Worm (Caenorhabditis elegans) whole organism, L1 larva: ENCODE data around the gene F22E5.21.
"Not testable (repeated sequence)": the region's sequence is repeated elsewhere in the genome, so short reads cannot be mapped to it uniquely, and the experiment has no call there.

Source experiments
- C04F5.9 ChIP-seq: sonication (generic microtip); optimal IDR thresholded peaks from 2 replicates; lab custom pipeline; 2016; ENCODE audit warnings: missing genetic modification characterization, missing compliant biosample characterization
- C16A3.4 ChIP-seq: fragments of 150-350 bp; optimal IDR thresholded peaks from 2 replicates; lab custom pipeline; 2014; ENCODE audit warnings: missing biosample characterization, missing genetic modification characterization
- Y116A8C.19 ChIP-seq: sonication (generic microtip); optimal IDR thresholded peaks from 2 replicates; lab custom pipeline; 2016; ENCODE audit warnings: missing compliant biosample characterization, missing genetic modification characterization, borderline replicate concordance
- ceh-8 ChIP-seq: fragments of 200-800 bp; sonication (Bioruptor generic); optimal IDR thresholded peaks from 2 replicates; lab custom pipeline; 2018; ENCODE audit warnings: mild to moderate bottlenecking, missing genetic modification characterization, moderate library complexity, missing compliant biosample characterization
- ceh-88 ChIP-seq: fragments of 200-800 bp; sonication (Bioruptor generic); IDR thresholded peaks from 2 replicates; pipeline ENCODE4 v1.3.6; 2022; ENCODE audit warnings: missing genetic modification characterization, missing compliant biosample characterization
- efl-1 ChIP-seq, 4 experiments: fragments of 150-350 bp; optimal IDR thresholded peaks in 3 of 4; peaks in 1 of 4; 1 replicate in 1 of 4; 2 replicates in 3 of 4; lab custom pipeline; 2014; ENCODE audit warnings: missing biosample characterization in 2 of 4, missing genetic modification characterization in 2 of 4, missing genetic modification reagents in 2 of 4
- egl-13 ChIP-seq: sonication (generic microtip); optimal IDR thresholded peaks from 2 replicates; lab custom pipeline; 2016; ENCODE audit warnings: missing genotype, missing genetic modification reagents, missing genetic modification characterization, missing compliant biosample characterization
- elt-2 ChIP-seq: sonication (generic microtip); optimal IDR thresholded peaks from 2 replicates; lab custom pipeline; 2016; ENCODE audit warnings: missing genetic modification characterization, mild to moderate bottlenecking, inconsistent platforms, missing compliant biosample characterization, missing genetic modification reagents
- elt-3 ChIP-seq, 6 experiments: fragments of 150-350 bp in 1 of 6; sonication (generic microtip); optimal IDR thresholded peaks; 2 replicates each; lab custom pipeline; 2017 to 2018; ENCODE audit warnings: missing biosample characterization in 6 of 6, missing genetic modification characterization in 6 of 6, inconsistent platforms in 1 of 6
- fkh-8 ChIP-seq: sonication (generic microtip); optimal IDR thresholded peaks from 2 replicates; lab custom pipeline; 2016; ENCODE audit warnings: mild to moderate bottlenecking, missing genetic modification characterization, missing compliant biosample characterization
- grh-1 ChIP-seq: fragments of 200-800 bp; sonication (Bioruptor generic); IDR thresholded peaks from 2 replicates; pipeline ENCODE4 v1.3.6; 2022; ENCODE audit warnings: missing genetic modification reagents, missing genetic modification characterization, missing compliant biosample characterization
- hlh-4 ChIP-seq: sonication (generic microtip); optimal IDR thresholded peaks from 2 replicates; lab custom pipeline; 2016; ENCODE audit warnings: mild to moderate bottlenecking, missing genetic modification characterization, missing compliant biosample characterization
- isw-1 ChIP-seq: fragments of 200-800 bp; sonication (Bioruptor generic); IDR thresholded peaks from 2 replicates; pipeline ENCODE4 v1.3.6; 2022; ENCODE audit warnings: missing genetic modification characterization, missing compliant biosample characterization
- jun-1 ChIP-seq: fragments of 150-350 bp; optimal IDR thresholded peaks from 2 replicates; lab custom pipeline; 2014; ENCODE audit warnings: missing biosample characterization, missing genetic modification reagents, missing genetic modification characterization
- lin-14 ChIP-seq: fragments of 200-800 bp; sonication (Bioruptor generic); optimal IDR thresholded peaks from 2 replicates; lab custom pipeline; 2018; ENCODE audit warnings: mild to moderate bottlenecking, missing genetic modification characterization, moderate library complexity, missing compliant biosample characterization
- lin-15B ChIP-seq: fragments of 150-350 bp; sonication (generic microtip); optimal IDR thresholded peaks from 3 replicates; lab custom pipeline; 2014; ENCODE audit warnings: missing biosample characterization, missing genetic modification characterization
- lir-3 ChIP-seq: sonication (generic microtip); optimal IDR thresholded peaks from 2 replicates; lab custom pipeline; 2016; ENCODE audit warnings: mild to moderate bottlenecking, missing genetic modification characterization, moderate library complexity, missing compliant biosample characterization; ENCODE audit not compliant: poor library complexity
- lsy-2 ChIP-seq, 2 experiments: fragments of 150-350 bp; optimal IDR thresholded peaks; 2 replicates each; lab custom pipeline; 2014; ENCODE audit warnings: missing biosample characterization in 2 of 2, missing genetic modification characterization in 2 of 2
- mab-9 ChIP-seq: fragments of 200-800 bp; sonication (Bioruptor generic); IDR thresholded peaks from 2 replicates; pipeline ENCODE4 v1.3.6; 2022; ENCODE audit warnings: missing genetic modification reagents, missing genetic modification characterization, missing compliant biosample characterization
- nhr-19 ChIP-seq: fragments of 200-800 bp; sonication (Bioruptor generic); conservative IDR thresholded peaks from 2 replicates; pipeline ENCODE4 v1.3.6; 2022; ENCODE audit warnings: missing genetic modification characterization, missing compliant biosample characterization
- nhr-237 ChIP-seq: fragments of 150-350 bp; optimal IDR thresholded peaks from 2 replicates; lab custom pipeline; 2014; ENCODE audit warnings: missing biosample characterization, missing genetic modification characterization
- nhr-28 ChIP-seq: fragments of 150-350 bp; optimal IDR thresholded peaks from 2 replicates; lab custom pipeline; 2014; ENCODE audit warnings: missing biosample characterization, missing genetic modification characterization
- nhr-47 ChIP-seq: sonication (generic microtip); optimal IDR thresholded peaks from 2 replicates; lab custom pipeline; 2016; ENCODE audit warnings: mild to moderate bottlenecking, missing genetic modification characterization, moderate library complexity, missing compliant biosample characterization
- nhr-76 ChIP-seq: sonication (generic microtip); optimal IDR thresholded peaks from 2 replicates; lab custom pipeline; 2017; ENCODE audit warnings: missing biosample characterization, missing genetic modification characterization
- pax-3 ChIP-seq: fragments of 200-800 bp; sonication (Bioruptor generic); optimal IDR thresholded peaks from 2 replicates; lab custom pipeline; 2018; ENCODE audit warnings: mild to moderate bottlenecking, missing genetic modification characterization, moderate library complexity, missing compliant biosample characterization
- pqm-1 ChIP-seq: sonication (generic microtip); optimal IDR thresholded peaks from 3 replicates; lab custom pipeline; 2017; ENCODE audit warnings: missing biosample characterization, missing genetic modification characterization
- sptf-1 ChIP-seq: fragments of 150-350 bp; optimal IDR thresholded peaks from 2 replicates; lab custom pipeline; 2014; ENCODE audit warnings: missing biosample characterization, missing genetic modification characterization
- tbx-2 ChIP-seq: sonication (generic microtip); optimal IDR thresholded peaks from 2 replicates; lab custom pipeline; 2016; ENCODE audit warnings: missing genetic modification characterization, missing compliant biosample characterization
- unc-86 ChIP-seq: sonication (generic microtip); optimal IDR thresholded peaks from 2 replicates; lab custom pipeline; 2016; ENCODE audit warnings: missing genetic modification characterization, missing compliant biosample characterization
- zip-4 ChIP-seq: fragments of 200-800 bp; sonication (Bioruptor generic); optimal IDR thresholded peaks from 2 replicates; lab custom pipeline; 2018; ENCODE audit warnings: mild to moderate bottlenecking, missing genetic modification characterization, moderate library complexity, missing compliant biosample characterization

The F22E5.21 gene

ce11 chrII:2619148-2619547 is 18.1 kb downstream of the F22E5.21 start, which contains the start of gene msrp-6:
Gene msrp-6, plus strand, starts transcription at chrII:2619448.
- TF ChIP-seq nhr-28; pqm-1 (tag; lab: Kevin White, UChicago); Y116A8C.19: not testable (repeated sequence)

ce11 chrII:2616634-2617033 is 20.6 kb downstream of the F22E5.21 start, which contains the start of gene msrp-5:
Gene msrp-5, plus strand, starts transcription at chrII:2616934.
- TF ChIP-seq lir-3 (tag; lab: Kevin White, UChicago); hlh-4 (tag; lab: Kevin White, UChicago); lin-15B: not testable (repeated sequence)

ce11 chrII:2612278-2612677 is 25.0 kb downstream of the F22E5.21 start, which contains the start of gene D2062.13:
Gene D2062.13, plus strand, starts transcription at chrII:2612578.
- not testable (repeated sequence) for TF ChIP-seq fkh-8, egl-13, grh-1
- TF ChIP-seq, all 84 proteins: peak for 0; not testable (repeated sequence) for 84

ce11 chrII:2611009-2611408 is 26.2 kb downstream of the F22E5.21 start:
- TF ChIP-seq jun-1 (no peak), nhr-19 (no peak), lsy-2 (tag; optimal IDR thresholded peaks at IDR 0.05; lab: Kevin White, UChicago) (no peak), pax-3 (no peak), isw-1 (no peak), sptf-1 (tag; lab: Kevin White, UChicago) (no peak), tbx-2 (tag; lab: Kevin White, UChicago) (no peak), C16A3.4 (tag; lab: Kevin White, UChicago) (no peak), mab-9 (GFP tag; lab: Robert Waterston, UW) (no peak), nhr-237 (tag; lab: Kevin White, UChicago) (no peak), nhr-47 (tag; lab: Kevin White, UChicago) (no peak), ceh-88 (GFP tag; lab: Robert Waterston, UW) (no peak), zip-4 (GFP tag; lab: Kevin White, UChicago) (no peak), unc-86 (no peak)

ce11 chrII:2610202-2610912 is 26.9 kb downstream of the F22E5.21 start, which contains the start of gene sri-38:
Gene sri-38, plus strand, starts transcription at chrII:2610862.
- TF ChIP-seq elt-3 (tag; optimal IDR thresholded peaks at IDR 0.05; lab: Kevin White, UChicago): no peak
- no peak for TF ChIP-seq lin-15B
- TF ChIP-seq elt-2 (tag; lab: Kevin White, UChicago): peak; percentile 98
- TF ChIP-seq jun-1: peak; percentile 53

ce11 chrII:2605319-2605718 is 31.9 kb downstream of the F22E5.21 start, which contains the start of gene sri-77:
Gene sri-77, minus strand, starts transcription at chrII:2605419.
- TF ChIP-seq efl-1 (optimal IDR thresholded peaks at IDR 0.05; lab: Kevin White, UChicago): no peak
- peak in 1 of 2 experiments; percentile 8 for TF ChIP-seq efl-1 (GFP tag; optimal IDR thresholded peaks at IDR 0.05 in 1 of 2; lab: Kevin White, UChicago)
- TF ChIP-seq nhr-76: no peak
- no peak for TF ChIP-seq lin-15B

- TF ChIP-seq egl-13 (no peak), jun-1 (no peak), C04F5.9 (tag; lab: Kevin White, UChicago) (no peak), lin-14 (GFP tag; lab: Kevin White, UChicago) (no peak), ceh-8 (GFP tag; lab: Kevin White, UChicago) (no peak)
- TF ChIP-seq, all 84 proteins: peak for 0
Measured at ce11 chrII:2600931-2601330, 36.3 kb downstream of the F22E5.21 start.
